Worm (Caenorhabditis elegans) whole organism, mixed stage, embryonic: ENCODE measurements around the gene ZK686.2.

Source experiments
- M03D4.4 ChIP-seq: sonication (generic microtip); optimal IDR thresholded peaks from 2 replicates; lab custom pipeline; 2017; ENCODE audit warnings: mild to moderate bottlenecking, missing genetic modification characterization, missing compliant biosample characterization
- bed-3 ChIP-seq: fragments of 200-800 bp; sonication (Bioruptor generic); optimal IDR thresholded peaks from 3 replicates; lab custom pipeline; 2018; ENCODE audit warnings: mild to moderate bottlenecking, missing genetic modification characterization, moderate library complexity, missing compliant biosample characterization
- blmp-1 ChIP-seq: fragments of 150-350 bp; optimal IDR thresholded peaks from 2 replicates; lab custom pipeline; 2014; ENCODE audit warnings: missing biosample characterization, missing genetic modification characterization
- ceh-39 ChIP-seq: fragments of 150-350 bp; optimal IDR thresholded peaks from 2 replicates; lab custom pipeline; 2014; ENCODE audit warnings: missing biosample characterization, missing genetic modification characterization
- ceh-43 ChIP-seq: fragments of 200-800 bp; sonication (Bioruptor generic); optimal IDR thresholded peaks from 2 replicates; lab custom pipeline; 2018; ENCODE audit warnings: mild to moderate bottlenecking, missing genetic modification characterization, moderate library complexity, missing compliant biosample characterization
- ces-1 ChIP-seq: fragments of 150-350 bp; optimal IDR thresholded peaks from 2 replicates; lab custom pipeline; 2014; ENCODE audit warnings: missing biosample characterization, missing genetic modification reagents, missing genetic modification characterization
- cnd-1 ChIP-seq: fragments of 200-800 bp; sonication (Bioruptor generic); optimal IDR thresholded peaks from 2 replicates; lab custom pipeline; 2018; ENCODE audit warnings: mild to moderate bottlenecking, missing genetic modification characterization, missing compliant biosample characterization
- elt-1 ChIP-seq: sonication (generic microtip); optimal IDR thresholded peaks from 2 replicates; lab custom pipeline; 2017; ENCODE audit warnings: missing genetic modification characterization, mild to moderate bottlenecking, missing compliant biosample characterization, antibody characterized with exemption, moderate library complexity, borderline replicate concordance; ENCODE audit not compliant: insufficient read depth
- elt-3 ChIP-seq: fragments of 150-350 bp; optimal IDR thresholded peaks from 2 replicates; lab custom pipeline; 2014; ENCODE audit warnings: missing biosample characterization, missing genetic modification characterization
- flh-1 ChIP-seq: fragments of 200-800 bp; sonication (Bioruptor generic); optimal IDR thresholded peaks from 2 replicates; lab custom pipeline; 2018; ENCODE audit warnings: mild to moderate bottlenecking, missing genetic modification characterization, moderate library complexity, missing compliant biosample characterization
- ham-2 ChIP-seq: fragments of 200-800 bp; sonication (Bioruptor generic); optimal IDR thresholded peaks from 2 replicates; lab custom pipeline; 2018; ENCODE audit warnings: mild to moderate bottlenecking, missing genetic modification characterization, missing compliant biosample characterization
- hlh-1 ChIP-seq: fragments of 150-350 bp; optimal IDR thresholded peaks from 2 replicates; lab custom pipeline; 2014; ENCODE audit warnings: missing biosample characterization, missing genetic modification reagents, missing genetic modification characterization
- lin-13 ChIP-seq: fragments of 150-350 bp; optimal IDR thresholded peaks from 2 replicates; lab custom pipeline; 2014; ENCODE audit warnings: missing biosample characterization, missing genetic modification characterization
- lin-32 ChIP-seq: fragments of 200-800 bp; sonication (Bioruptor generic); optimal IDR thresholded peaks from 2 replicates; lab custom pipeline; 2018; ENCODE audit warnings: mild to moderate bottlenecking, missing genetic modification characterization, missing compliant biosample characterization
- lsy-2 ChIP-seq: fragments of 150-350 bp; optimal IDR thresholded peaks from 2 replicates; lab custom pipeline; 2014; ENCODE audit warnings: missing biosample characterization, missing genetic modification characterization
- mab-5 ChIP-seq: fragments of 150-350 bp; optimal IDR thresholded peaks from 2 replicates; lab custom pipeline; 2014; ENCODE audit warnings: missing biosample characterization, missing genetic modification characterization
- mep-1 ChIP-seq: fragments of 150-350 bp; optimal IDR thresholded peaks from 2 replicates; lab custom pipeline; 2017; ENCODE audit warnings: missing biosample characterization, missing genetic modification reagents, missing genetic modification characterization, inconsistent platforms
- mls-2 ChIP-seq: sonication (generic microtip); optimal IDR thresholded peaks from 2 replicates; lab custom pipeline; 2016; ENCODE audit warnings: mild to moderate bottlenecking, missing genetic modification characterization, moderate library complexity, missing compliant biosample characterization
- nhr-12 ChIP-seq: fragments of 150-350 bp; optimal IDR thresholded peaks from 2 replicates; lab custom pipeline; 2014; ENCODE audit warnings: missing biosample characterization, missing genetic modification characterization
- nhr-237 ChIP-seq: fragments of 150-350 bp; optimal IDR thresholded peaks from 2 replicates; lab custom pipeline; 2014; ENCODE audit warnings: missing biosample characterization, missing genetic modification characterization
- nhr-28 ChIP-seq: fragments of 150-350 bp; optimal IDR thresholded peaks from 2 replicates; lab custom pipeline; 2014; ENCODE audit warnings: missing biosample characterization, missing genetic modification characterization
- nhr-76 ChIP-seq: sonication (generic microtip); optimal IDR thresholded peaks from 2 replicates; lab custom pipeline; 2017; ENCODE audit warnings: missing biosample characterization, missing genetic modification characterization
- pha-4 ChIP-seq: fragments of 150-350 bp; optimal IDR thresholded peaks from 2 replicates; lab custom pipeline; 2018; ENCODE audit warnings: missing biosample characterization, missing genetic modification reagents, missing genetic modification characterization
- sem-2 ChIP-seq: fragments of 200-800 bp; sonication (Bioruptor generic); optimal IDR thresholded peaks from 2 replicates; lab custom pipeline; 2018; ENCODE audit warnings: mild to moderate bottlenecking, missing genetic modification characterization, missing compliant biosample characterization
- snpc-4 ChIP-seq: fragments of 150-350 bp; optimal IDR thresholded peaks from 2 replicates; lab custom pipeline; 2014; ENCODE audit warnings: missing biosample characterization, missing genetic modification characterization
- sptf-1 ChIP-seq: sonication (generic microtip); optimal IDR thresholded peaks from 2 replicates; lab custom pipeline; 2017; ENCODE audit warnings: mild to moderate bottlenecking, missing genetic modification characterization, moderate library complexity, missing compliant biosample characterization
- tbx-8 ChIP-seq: fragments of 200-800 bp; sonication (Bioruptor generic); optimal IDR thresholded peaks from 2 replicates; lab custom pipeline; 2018; ENCODE audit warnings: mild to moderate bottlenecking, missing genetic modification characterization, moderate library complexity, missing compliant biosample characterization
- unc-120 ChIP-seq: sonication (generic microtip); optimal IDR thresholded peaks from 2 replicates; lab custom pipeline; 2017; ENCODE audit warnings: missing genetic modification characterization, missing compliant biosample characterization; ENCODE audit not compliant: poor library complexity, severe bottlenecking
- unc-39 ChIP-seq: fragments of 150-350 bp; optimal IDR thresholded peaks from 2 replicates; lab custom pipeline; 2014; ENCODE audit warnings: missing biosample characterization, missing genetic modification characterization
- unc-62 ChIP-seq: fragments of 150-350 bp; optimal IDR thresholded peaks from 2 replicates; lab custom pipeline; 2014; ENCODE audit warnings: missing biosample characterization, missing genetic modification reagents, missing genetic modification characterization
- zip-8 ChIP-seq: fragments of 150-350 bp; optimal IDR thresholded peaks from 2 replicates; lab custom pipeline; 2014; ENCODE audit warnings: missing biosample characterization, missing genetic modification characterization
- ztf-11 ChIP-seq: fragments of 150-350 bp; optimal IDR thresholded peaks from 2 replicates; lab custom pipeline; 2014; ENCODE audit warnings: missing biosample characterization, missing genetic modification characterization

The ZK686.2 gene

ce11 chrIII:7806947-7807346, 41.1 kb upstream of the ZK686.2 start:
- TF ChIP-seq sem-2 (GFP tag; lab: Kevin White, UChicago) (no peak), ceh-43 (GFP tag; lab: Kevin White, UChicago) (no peak), nhr-28 (tag; lab: Kevin White, UChicago) (no peak), nhr-76 (tag; lab: Kevin White, UChicago) (no peak), ztf-11 (tag; lab: Kevin White, UChicago) (no peak), pha-4 (tag; lab: Kevin White, UChicago) (no peak), ceh-39 (tag; lab: Kevin White, UChicago) (no peak), mep-1 (tag; lab: Kevin White, UChicago) (no peak), snpc-4 (tag; lab: Kevin White, UChicago) (no peak), unc-62 (GFP tag; lab: Kevin White, UChicago) (no peak)

DNA sequence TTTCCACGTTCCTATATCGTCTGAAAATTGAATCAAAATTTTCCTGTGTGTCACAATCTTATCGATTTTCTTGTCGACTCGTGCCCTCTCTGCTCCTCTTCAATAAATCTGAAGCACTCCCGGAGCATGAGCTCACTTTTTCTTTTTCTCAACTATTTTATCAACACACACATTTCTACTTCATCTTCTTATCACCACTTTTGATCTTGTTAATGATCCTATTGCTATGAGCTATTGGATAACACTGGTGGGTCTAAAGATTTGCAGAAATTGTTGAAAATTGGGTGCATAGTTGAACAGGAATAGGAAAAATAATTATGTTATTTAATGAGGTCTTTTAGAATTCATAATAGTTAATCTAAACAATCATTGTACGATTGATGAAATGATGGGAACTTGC, 39.4 kb upstream of the ZK686.2 start:
- TF ChIP-seq nhr-12 (tag; lab: Kevin White, UChicago) (no peak), blmp-1 (tag; lab: Kevin White, UChicago) (no peak), pha-4 (tag; lab: Kevin White, UChicago) (no peak), ceh-39 (tag; lab: Kevin White, UChicago) (no peak), lsy-2 (no peak), unc-62 (GFP tag; lab: Kevin White, UChicago) (no peak), bed-3 (GFP tag; lab: Kevin White, UChicago) (no peak), flh-1 (no peak), ham-2 (GFP tag; lab: Kevin White, UChicago) (no peak), nhr-237 (tag; lab: Kevin White, UChicago) (no peak), unc-39 (no peak), nhr-76 (tag; lab: Kevin White, UChicago) (no peak)
- TF ChIP-seq, all 35 proteins: peak for 0

ce11 chrIII:7795311-7795710, 29.5 kb upstream of the ZK686.2 start, which contains the start of gene cyk-7:
cyk-7 (minus strand) TSS chrIII:7795409.
- TF ChIP-seq sptf-1 (tag; lab: Kevin White, UChicago), result no peak
- TF ChIP-seq elt-1, result no peak
- TF ChIP-seq nhr-12 (tag; lab: Kevin White, UChicago), result no peak
- TF ChIP-seq cnd-1 (tag; lab: Kevin White, UChicago), result no peak
- TF ChIP-seq zip-8 (tag; lab: Kevin White, UChicago), result no peak
- TF ChIP-seq tbx-8 (GFP tag; lab: Kevin White, UChicago), result no peak
- no peak for TF ChIP-seq bed-3 (GFP tag; lab: Kevin White, UChicago)
- no peak for TF ChIP-seq snpc-4 (tag; lab: Kevin White, UChicago)
- TF ChIP-seq nhr-237 (tag; lab: Kevin White, UChicago), result no peak
- no peak for TF ChIP-seq lin-13 (tag; lab: Kevin White, UChicago)
- no peak for TF ChIP-seq pha-4 (tag; lab: Kevin White, UChicago)
- TF ChIP-seq ceh-43 (GFP tag; lab: Kevin White, UChicago), result no peak
- TF ChIP-seq ces-1 (GFP tag; lab: Kevin White, UChicago), result no peak
- TF ChIP-seq mab-5 (tag; lab: Kevin White, UChicago), result no peak
- TF ChIP-seq mls-2 (tag; lab: Kevin White, UChicago), result no peak
- TF ChIP-seq unc-62 (GFP tag; lab: Kevin White, UChicago), result no peak
- TF ChIP-seq nhr-28 (tag; lab: Kevin White, UChicago), result no peak
- no peak for TF ChIP-seq elt-3 (tag; lab: Kevin White, UChicago)

DNA sequence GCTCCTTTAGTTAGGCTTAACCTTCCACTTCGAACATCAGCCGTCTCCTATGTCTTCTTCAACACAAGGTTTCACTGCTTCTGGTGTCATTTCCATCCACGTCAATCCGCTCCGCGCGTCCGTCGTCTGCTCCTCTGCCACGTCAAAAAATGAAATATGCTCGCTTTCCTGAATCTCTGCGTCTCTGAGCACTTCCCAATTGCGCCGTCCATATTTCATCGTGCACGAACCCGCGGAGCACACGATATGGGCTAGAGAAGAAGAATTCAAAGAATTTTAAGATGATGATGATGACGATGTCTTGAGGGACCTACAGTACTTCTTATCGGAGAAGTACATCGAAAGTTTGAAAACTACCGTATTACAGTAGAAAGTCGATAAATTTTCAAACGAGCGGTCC, 27.1 kb upstream of the ZK686.2 start:
- no peak for TF ChIP-seq unc-62 (GFP tag; lab: Kevin White, UChicago)
- TF ChIP-seq bed-3 (GFP tag; lab: Kevin White, UChicago), result no peak
- TF ChIP-seq lin-13 (tag; lab: Kevin White, UChicago), result no peak
- no peak for TF ChIP-seq blmp-1 (tag; lab: Kevin White, UChicago)
- TF ChIP-seq sem-2 (GFP tag; lab: Kevin White, UChicago), result no peak
- no peak for TF ChIP-seq nhr-12 (tag; lab: Kevin White, UChicago)
- TF ChIP-seq hlh-1 (tag; lab: Kevin White, UChicago), result no peak
- TF ChIP-seq nhr-76 (tag; lab: Kevin White, UChicago), result no peak
- no peak for TF ChIP-seq snpc-4 (tag; lab: Kevin White, UChicago)
- no peak for TF ChIP-seq flh-1
- TF ChIP-seq tbx-8 (GFP tag; lab: Kevin White, UChicago), result no peak
- TF ChIP-seq ces-1 (GFP tag; lab: Kevin White, UChicago), result no peak
- TF ChIP-seq lin-32 (GFP tag; lab: Kevin White, UChicago), result no peak
- TF ChIP-seq elt-1, result no peak
- no peak for TF ChIP-seq unc-120 (tag; lab: Kevin White, UChicago)
- no peak for TF ChIP-seq lsy-2
- no peak for TF ChIP-seq M03D4.4 (tag; lab: Kevin White, UChicago)
- TF ChIP-seq sptf-1 (tag; lab: Kevin White, UChicago), result no peak
- no peak for TF ChIP-seq unc-39
- no peak for TF ChIP-seq nhr-237 (tag; lab: Kevin White, UChicago)
- TF ChIP-seq, all 35 proteins: peak for 0
